Worm (Caenorhabditis elegans): Measurements from ENCODE around the gene acbp-6.

DNA sequence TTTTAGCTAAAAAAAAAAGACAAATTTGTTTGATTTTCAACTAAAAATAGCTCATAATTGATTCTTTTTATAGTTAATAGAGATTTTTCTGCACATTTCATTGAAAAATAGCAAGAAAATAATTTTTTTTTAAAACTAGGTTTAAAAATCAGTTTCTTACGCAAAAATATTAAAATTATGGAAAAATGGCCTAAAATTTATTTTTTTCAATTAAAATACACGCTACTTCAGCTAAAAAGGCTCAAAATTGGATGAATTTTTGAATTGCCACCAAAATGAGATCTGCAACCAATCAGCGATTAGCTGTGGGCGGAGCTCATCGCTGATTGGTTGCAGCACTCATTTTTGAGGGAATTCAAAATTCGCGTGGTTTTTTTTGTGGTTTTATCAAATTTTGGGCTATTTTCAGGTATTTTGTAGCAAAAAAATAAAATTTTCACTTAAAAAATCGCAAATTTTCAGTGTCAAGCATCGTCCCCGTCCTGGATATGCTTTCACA is 10.4 kb downstream of the acbp-6 start:
- TF ChIP-seq him-1 (tag; optimal IDR thresholded peaks at IDR 0.05) (no peak), W03F9.2 (tag; optimal IDR thresholded peaks at IDR 0.05) (no peak), dao-5 (tag; optimal IDR thresholded peaks at IDR 0.05) (no peak)

Data from whole organism, L4/young adult.